In genomic region chr2L:825768-826263, dm6 we compare ENCODE assay signal across 1 fruit fly cellular context.
TF ChIP-seq lines count a peak whose summit lies in the region.

Gene CG3862 (minus strand): TSS chr2L:825861.
Gene dock (plus strand): TSS chr2L:825969.

TF ChIP-seq in whole organism, embryonic, 481 proteins besides CTCF, POLR2A, EP300 and RAD21 (continued from another document):
- peak; percentile 38 for TF ChIP-seq bab2 (GFP tag; optimal IDR thresholded peaks at IDR 0.05; lab: Kevin White, UChicago)
- peak; percentile 23 for TF ChIP-seq Nf-YB (GFP tag; optimal IDR thresholded peaks at IDR 0.05; lab: Kevin White, UChicago)
- TF ChIP-seq crc (GFP tag; optimal IDR thresholded peaks at IDR 0.05; lab: Kevin White, UChicago): no peak
- no peak for TF ChIP-seq CG11560 (tag; IDR thresholded peaks at IDR 0.05; lab: Robert Waterston, UW)
- peak; percentile 71 for TF ChIP-seq Hmr (GFP tag; optimal IDR thresholded peaks at IDR 0.05; lab: Kevin White, UChicago)
- peak; percentile 85 for TF ChIP-seq Ets97D (GFP tag; optimal IDR thresholded peaks at IDR 0.05; lab: Kevin White, UChicago)
- peak; percentile 70 for TF ChIP-seq CG17912 (GFP tag; optimal IDR thresholded peaks at IDR 0.05; lab: Kevin White, UChicago)
- TF ChIP-seq HmgD (GFP tag; optimal IDR thresholded peaks at IDR 0.05; lab: Kevin White, UChicago): peak; percentile 83
- TF ChIP-seq CG13287 (GFP tag; IDR thresholded peaks at IDR 0.05; lab: Robert Waterston, UW; ENCODE audit: partially characterized antibody): peak; percentile 96
- no peak for TF ChIP-seq tup (GFP tag; optimal IDR thresholded peaks at IDR 0.05; lab: Kevin White, UChicago)
- peak; percentile 63 for TF ChIP-seq pum (GFP tag; optimal IDR thresholded peaks at IDR 0.05; lab: Kevin White, UChicago)
- peak; percentile 69 for TF ChIP-seq p53 (GFP tag; optimal IDR thresholded peaks at IDR 0.05; lab: Kevin White, UChicago)
- no peak for TF ChIP-seq CG43689 (GFP tag; IDR thresholded peaks at IDR 0.05; lab: Robert Waterston, UW)
